Fruit fly (Drosophila melanogaster): Measurements from ENCODE around the gene ham.

The ham gene

dm6 chr2L:18792806-18793205, at the start of gene ham:
TSS of gene ham (minus strand) at chr2L:18792906.
- TF ChIP-seq CG17801 (GFP tag; optimal IDR thresholded peaks at IDR 0.05; ENCODE audit: partially characterized antibody): no peak

dm6 chr2L:18841210-18841609, 48.5 kb upstream of the ham start, which contains the start of gene CG31752:
TSS of gene CG31752 (minus strand) at chr2L:18841310.
- no peak for TF ChIP-seq CG17801 (GFP tag; optimal IDR thresholded peaks at IDR 0.05; ENCODE audit: partially characterized antibody)

dm6 chr2L:18839143-18839872, 46.6 kb upstream of the ham start, which contains the start of gene CG10600:
TSS of gene CG10600 (minus strand) at chr2L:18839679.
- peak; percentile 58 for TF ChIP-seq CG17801 (GFP tag; optimal IDR thresholded peaks at IDR 0.05; ENCODE audit: partially characterized antibody)

dm6 chr2L:18834525-18834924, 41.8 kb upstream of the ham start:
- no peak for TF ChIP-seq CG17801 (GFP tag; optimal IDR thresholded peaks at IDR 0.05; ENCODE audit: partially characterized antibody)

dm6 chr2L:18830587-18831528, 38.2 kb upstream of the ham start, which contains the start of the genes CG17597 and ScpX:
TSS of gene CG17597 (minus strand) at chr2L:18831153.
TSS of gene ScpX (plus strand) at chr2L:18831229.
- peak; percentile 34 for TF ChIP-seq CG17801 (GFP tag; optimal IDR thresholded peaks at IDR 0.05; ENCODE audit: partially characterized antibody)

- TF ChIP-seq CG17801 (GFP tag; optimal IDR thresholded peaks at IDR 0.05; ENCODE audit: partially characterized antibody): no peak
Observed at dm6 chr2L:18826496-18827008, 33.8 kb upstream of the ham start, which contains the start of gene Ugt36E1. TSS of gene Ugt36E1 (plus strand) at chr2L:18826770.

dm6 chr2L:18823243-18823803, 30.6 kb upstream of the ham start, which contains the start of gene Ugt36D1:
TSS of gene Ugt36D1 (plus strand) at chr2L:18823548.
- TF ChIP-seq CG17801 (GFP tag; optimal IDR thresholded peaks at IDR 0.05; ENCODE audit: partially characterized antibody): peak; percentile 22

dm6 chr2L:18822805-18823204, 30.1 kb upstream of the ham start:
- TF ChIP-seq CG17801 (GFP tag; optimal IDR thresholded peaks at IDR 0.05; ENCODE audit: partially characterized antibody): no peak

dm6 chr2L:18819044-18819443, 26.3 kb upstream of the ham start, which contains the start of gene Ugt36F1:
TSS of gene Ugt36F1 (plus strand) at chr2L:18819344.
- no peak for TF ChIP-seq CG17801 (GFP tag; optimal IDR thresholded peaks at IDR 0.05; ENCODE audit: partially characterized antibody)

dm6 chr2L:18818397-18818796, 25.7 kb upstream of the ham start:
- no peak for TF ChIP-seq CG17801 (GFP tag; optimal IDR thresholded peaks at IDR 0.05; ENCODE audit: partially characterized antibody)

dm6 chr2L:18815194-18815593, 22.5 kb upstream of the ham start:
- no peak for TF ChIP-seq CG17801 (GFP tag; optimal IDR thresholded peaks at IDR 0.05; ENCODE audit: partially characterized antibody)

- TF ChIP-seq CG17801 (GFP tag; optimal IDR thresholded peaks at IDR 0.05; ENCODE audit: partially characterized antibody): no peak
Observed at dm6 chr2L:18812755-18813154, 20.0 kb upstream of the ham start.

- no peak for TF ChIP-seq CG17801 (GFP tag; optimal IDR thresholded peaks at IDR 0.05; ENCODE audit: partially characterized antibody)
Observed at dm6 chr2L:18812348-18812747, 19.6 kb upstream of the ham start, which contains the start of the genes CG17325 and CG42305. TSS of gene CG17325 (plus strand) at chr2L:18812648. TSS of gene CG42305 (plus strand) at chr2L:18812648.

- TF ChIP-seq CG17801 (GFP tag; optimal IDR thresholded peaks at IDR 0.05; ENCODE audit: partially characterized antibody): no peak
Observed at dm6 chr2L:18810960-18811642, 18.4 kb upstream of the ham start, which contains the start of the genes CG10570 and CG42502. TSS of gene CG10570 (minus strand) at chr2L:18811252. TSS of gene CG42502 (minus strand) at chr2L:18811252.
